Fruit fly (Drosophila melanogaster): ENCODE data around the gene CG13458.

The CG13458 gene

dm6 chr3L:15113257-15113656 is at the start of gene CG13458:
TSS of gene CG13458 (plus strand) at chr3L:15113557.
- TF ChIP-seq yki (optimal IDR thresholded peaks at IDR 0.05) (no peak), kni (GFP tag; optimal IDR thresholded peaks at IDR 0.05) (no peak), CG31441 (GFP tag; IDR thresholded peaks at IDR 0.05) (no peak), ftz-f1 (GFP tag; optimal IDR thresholded peaks at IDR 0.05) (no peak), CG34376 (GFP tag; optimal IDR thresholded peaks at IDR 0.05) (no peak), Lhr (GFP tag; optimal IDR thresholded peaks at IDR 0.05) (no peak), Vsx1 (GFP tag; optimal IDR thresholded peaks at IDR 0.05) (no peak), CG1647 (GFP tag; optimal IDR thresholded peaks at IDR 0.05) (no peak), h (optimal IDR thresholded peaks at IDR 0.05) (no peak), fd96Cb (tag; optimal IDR thresholded peaks at IDR 0.05) (no peak), Rx (GFP tag; IDR thresholded peaks at IDR 0.05) (no peak), Bdp1 (GFP tag; optimal IDR thresholded peaks at IDR 0.05) (no peak), twi (tag; optimal IDR thresholded peaks at IDR 0.05) (no peak), HLH54F (GFP tag; optimal IDR thresholded peaks at IDR 0.05) (no peak), CTCF (GFP tag; optimal IDR thresholded peaks at IDR 0.05) (no peak), Hand (GFP tag; optimal IDR thresholded peaks at IDR 0.05) (no peak)

dm6 chr3L:15064877-15065276 is 48.5 kb upstream of the CG13458 start, which contains the start of gene Sytbeta:
TSS of gene Sytbeta (minus strand) at chr3L:15064977.
- TF ChIP-seq B-H2 (GFP tag; optimal IDR thresholded peaks at IDR 0.05), result no peak
- no peak for TF ChIP-seq ap (GFP tag; IDR thresholded peaks at IDR 0.05)
- no peak for TF ChIP-seq CG15269 (tag; optimal IDR thresholded peaks at IDR 0.05)
- TF ChIP-seq CG3726 (GFP tag; IDR thresholded peaks at IDR 0.05), result 0 out of 3 replicates have a peak, but pooled peaks have one; percentile 33
- TF ChIP-seq CG34376 (GFP tag; optimal IDR thresholded peaks at IDR 0.05), result no peak
- TF ChIP-seq CG11093 (GFP tag; IDR thresholded peaks at IDR 0.05), result 0 out of 3 replicates have a peak, but pooled peaks have one; percentile 15
- TF ChIP-seq tin (GFP tag; optimal IDR thresholded peaks at IDR 0.05), result no peak
- TF ChIP-seq sd (tag; optimal IDR thresholded peaks at IDR 0.05), result no peak
- TF ChIP-seq Deaf1 (tag; optimal IDR thresholded peaks at IDR 0.05), result peak; percentile 89
- no peak for TF ChIP-seq CG12744 (GFP tag; optimal IDR thresholded peaks at IDR 0.05)
- no peak for TF ChIP-seq CTCF (GFP tag; optimal IDR thresholded peaks at IDR 0.05)
- no peak for TF ChIP-seq dpn (GFP tag; optimal IDR thresholded peaks at IDR 0.05)
- TF ChIP-seq CG17568 (GFP tag; optimal IDR thresholded peaks at IDR 0.05), result no peak
- TF ChIP-seq CG10959 (GFP tag; IDR thresholded peaks at IDR 0.05), result no peak
- TF ChIP-seq Med (GFP tag), result peak; percentile 62
- no peak for TF ChIP-seq Hr78 (GFP tag; optimal IDR thresholded peaks at IDR 0.05)
- no peak for TF ChIP-seq al (GFP tag; IDR thresholded peaks at IDR 0.05)
- TF ChIP-seq fd102C (GFP tag; optimal IDR thresholded peaks at IDR 0.05), result no peak
- TF ChIP-seq CG13894 (tag; optimal IDR thresholded peaks at IDR 0.05), result no peak
- TF ChIP-seq maf-S (GFP tag; optimal IDR thresholded peaks at IDR 0.05), result no peak
- TF ChIP-seq CG11456 (GFP tag; IDR thresholded peaks at IDR 0.05), result 0 out of 3 replicates have a peak, but pooled peaks have one; percentile 5
- TF ChIP-seq kah (GFP tag; optimal IDR thresholded peaks at IDR 0.05), result no peak
- TF ChIP-seq ken (GFP tag; IDR thresholded peaks at IDR 0.05), result 0 out of 3 replicates have a peak, but pooled peaks have one; percentile 18
- TF ChIP-seq slou (GFP tag; optimal IDR thresholded peaks at IDR 0.05), result no peak
- no peak for TF ChIP-seq Camta (GFP tag; optimal IDR thresholded peaks at IDR 0.05)
- no peak for TF ChIP-seq CG12659 (GFP tag; optimal IDR thresholded peaks at IDR 0.05)
- no peak for TF ChIP-seq Xbp1 (GFP tag; optimal IDR thresholded peaks at IDR 0.05)
- no peak for TF ChIP-seq ato (GFP tag; IDR thresholded peaks at IDR 0.05; ENCODE audit: partially characterized antibody)
- no peak for TF ChIP-seq repo (GFP tag; optimal IDR thresholded peaks at IDR 0.05)

Data from whole organism, embryonic.